Fruit fly (Drosophila melanogaster): ENCODE measurements around the gene tbc.
A peak's percentile ranks its signal among the peaks of the same experiment; 100 is the strongest.

Gene tbc

DNA sequence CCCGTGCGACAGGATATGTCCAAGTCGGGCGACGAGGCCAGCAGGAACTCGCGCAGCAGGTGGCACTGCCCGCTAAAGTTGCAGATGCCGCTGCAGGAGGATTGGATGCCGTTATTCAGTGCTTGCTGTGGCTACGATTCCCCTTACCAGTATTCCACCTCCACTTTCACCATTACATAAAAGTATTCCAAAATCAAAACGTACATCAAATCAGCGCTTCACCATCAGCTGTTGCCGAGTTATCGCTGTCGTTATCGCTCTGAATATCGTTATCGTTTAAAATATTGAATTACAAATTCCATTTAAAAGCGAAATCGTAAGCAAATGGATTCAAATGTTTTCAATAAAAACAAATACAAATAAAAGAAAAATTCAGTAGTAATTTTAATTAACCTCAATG lies 22.3 kb upstream of the tbc start, which contains the start of gene CG15456:
Gene CG15456, minus strand, starts transcription at position 225 of the 400 bp plus-strand sequence.
- TF ChIP-seq sage (GFP tag; optimal IDR thresholded peaks at IDR 0.05), result no peak
- TF ChIP-seq Jra (GFP tag; optimal IDR thresholded peaks at IDR 0.05), result no peak
- TF ChIP-seq OdsH (GFP tag; optimal IDR thresholded peaks at IDR 0.05), result no peak
- TF ChIP-seq rgr (GFP tag; optimal IDR thresholded peaks at IDR 0.05), result peak; percentile 49
- no peak for TF ChIP-seq Abd-B (GFP tag; optimal IDR thresholded peaks at IDR 0.05)
- no peak for TF ChIP-seq Dif (GFP tag; optimal IDR thresholded peaks at IDR 0.05; ENCODE audit: partially characterized antibody)

dm6 chrX:20429482-20430204 lies 19.5 kb upstream of the tbc start, which contains the start of the genes CG11710 and mal:
Gene CG11710, minus strand, starts transcription at chrX:20429673.
Gene mal, plus strand, starts transcription at chrX:20429675.
- TF ChIP-seq GATAd (GFP tag; optimal IDR thresholded peaks at IDR 0.05), result no peak
- no peak for TF ChIP-seq Abd-B (GFP tag; optimal IDR thresholded peaks at IDR 0.05)
- peak; percentile 83 for TF ChIP-seq rgr (GFP tag; optimal IDR thresholded peaks at IDR 0.05)
- peak; percentile 29 to 86 for TF ChIP-seq foxo (GFP tag; optimal IDR thresholded peaks at IDR 0.05)
- no peak for TF ChIP-seq Myc (optimal IDR thresholded peaks at IDR 0.05)
- TF ChIP-seq Vsx2 (GFP tag; optimal IDR thresholded peaks at IDR 0.05; ENCODE audit: partially characterized antibody), result no peak
- peak; percentile 80 for TF ChIP-seq Sp1 (GFP tag; optimal IDR thresholded peaks at IDR 0.05)
- no peak for TF ChIP-seq Hnf4 (GFP tag; optimal IDR thresholded peaks at IDR 0.05)
- TF ChIP-seq N (GFP tag; optimal IDR thresholded peaks at IDR 0.05), result no peak
- TF ChIP-seq usp (GFP tag; optimal IDR thresholded peaks at IDR 0.05), result no peak
- TF ChIP-seq Mio (GFP tag; optimal IDR thresholded peaks at IDR 0.05), result no peak
- TF ChIP-seq Dfd (GFP tag; optimal IDR thresholded peaks at IDR 0.05), result no peak
- peak; percentile 87 for TF ChIP-seq fru (GFP tag; optimal IDR thresholded peaks at IDR 0.05)
- peak; percentile 91 for TF ChIP-seq h (GFP tag; optimal IDR thresholded peaks at IDR 0.05)
- TF ChIP-seq dl (GFP tag; optimal IDR thresholded peaks at IDR 0.05; ENCODE audit: insufficient read depth in 1 of 2, partially characterized antibody in 2 of 2), result no peak
- TF ChIP-seq sage (GFP tag; optimal IDR thresholded peaks at IDR 0.05), result no peak
- no peak for TF ChIP-seq Rel (GFP tag; optimal IDR thresholded peaks at IDR 0.05)
- peak; percentile 63 for TF ChIP-seq Rel (tag; optimal IDR thresholded peaks at IDR 0.05)
- no peak for TF ChIP-seq pan (optimal IDR thresholded peaks at IDR 0.05)
- TF ChIP-seq br (GFP tag; optimal IDR thresholded peaks at IDR 0.05), result no peak
- no peak for TF ChIP-seq brk (GFP tag; optimal IDR thresholded peaks at IDR 0.05)
- no peak for TF ChIP-seq jim (GFP tag; optimal IDR thresholded peaks at IDR 0.05)
- TF ChIP-seq OdsH (GFP tag; optimal IDR thresholded peaks at IDR 0.05), result peak; percentile 70
- peak; percentile 89 for TF ChIP-seq CG9705 (GFP tag; optimal IDR thresholded peaks at IDR 0.05)
- TF ChIP-seq dsf (GFP tag; optimal IDR thresholded peaks at IDR 0.05; ENCODE audit: borderline replicate concordance), result no peak
- TF ChIP-seq lola (GFP tag; optimal IDR thresholded peaks at IDR 0.05), result no peak
- TF ChIP-seq Jra (GFP tag; optimal IDR thresholded peaks at IDR 0.05), result peak; percentile 44
- TF ChIP-seq Dif (GFP tag; optimal IDR thresholded peaks at IDR 0.05; ENCODE audit: partially characterized antibody), result no peak
- TF ChIP-seq dmrt93B (GFP tag; optimal IDR thresholded peaks at IDR 0.05), result peak; percentile 84
- TF ChIP-seq ey (GFP tag; optimal IDR thresholded peaks at IDR 0.05), result peak; percentile 82
- peak; percentile 91 for TF ChIP-seq HLH106 (tag; optimal IDR thresholded peaks at IDR 0.05)
- TF ChIP-seq CrebA (GFP tag; optimal IDR thresholded peaks at IDR 0.05; ENCODE audit: borderline replicate concordance), result no peak
- no peak for TF ChIP-seq Hr78 (GFP tag; optimal IDR thresholded peaks at IDR 0.05)
- TF ChIP-seq CG32264 (GFP tag; optimal IDR thresholded peaks at IDR 0.05), result peak; percentile 76
- TF ChIP-seq sv (GFP tag; optimal IDR thresholded peaks at IDR 0.05), result peak; percentile 20
- TF ChIP-seq tai (GFP tag; optimal IDR thresholded peaks at IDR 0.05), result no peak
- TF ChIP-seq woc (GFP tag; optimal IDR thresholded peaks at IDR 0.05), result peak; percentile 97
- TF ChIP-seq psq (GFP tag; optimal IDR thresholded peaks at IDR 0.05), result peak; percentile 65
- no peak for TF ChIP-seq Hr83 (GFP tag; optimal IDR thresholded peaks at IDR 0.05; ENCODE audit: poor library complexity, severe bottlenecking)

Data from whole organism, wandering third instar larva.